Fruit fly (Drosophila melanogaster) whole organism, embryonic: ENCODE data around the gene CG15170.

Source experiments
- Bgb ChIP-seq: fragments of 200-800 bp; sonication (Bioruptor generic); IDR thresholded peaks from 2 replicates; pipeline ENCODE4 v1.3.6; 2022; ENCODE audit warnings: missing biosample characterization, missing genetic modification characterization; ENCODE audit not compliant: partially characterized antibody
- CG10209 ChIP-seq: fragments of 200-800 bp; sonication (Bioruptor generic); optimal IDR thresholded peaks from 3 replicates; lab custom pipeline; 2017; ENCODE audit warnings: missing biosample characterization, mild to moderate bottlenecking, missing genetic modification characterization, missing genetic modification reagents
- CG11696 ChIP-seq: fragments of 200-800 bp; sonication (Bioruptor generic); IDR thresholded peaks from 2 replicates; pipeline ENCODE4 v1.3.6; 2022; ENCODE audit warnings: missing biosample characterization, missing genetic modification characterization
- CG12942 ChIP-seq: fragments of 200-800 bp; sonication (Bioruptor generic); optimal IDR thresholded peaks from 3 replicates; lab custom pipeline; 2016; ENCODE audit warnings: missing biosample characterization, missing genetic modification characterization
- CG1792 ChIP-seq: fragments of 200-800 bp; sonication (Bioruptor generic); optimal IDR thresholded peaks from 2 replicates; lab custom pipeline; 2016; ENCODE audit warnings: missing biosample characterization, missing genetic modification characterization
- CG1832 ChIP-seq: fragments of 200-800 bp; sonication (Bioruptor generic); optimal IDR thresholded peaks from 2 replicates; lab custom pipeline; 2017; ENCODE audit warnings: missing biosample characterization, mild to moderate bottlenecking, missing genetic modification characterization, inconsistent platforms
- CG2202 ChIP-seq: fragments of 200-800 bp; sonication (Bioruptor generic); optimal IDR thresholded peaks from 2 replicates; lab custom pipeline; 2018; ENCODE audit warnings: missing biosample characterization, mild to moderate bottlenecking, missing genetic modification characterization
- CG34422 ChIP-seq: fragments of 200-800 bp; sonication (Bioruptor generic); IDR thresholded peaks from 3 replicates; pipeline ENCODE4 v1.3.6; 2022; ENCODE audit warnings: missing biosample characterization, missing genetic modification characterization
- CG3847 ChIP-seq: fragments of 200-800 bp; sonication (Bioruptor generic); IDR thresholded peaks from 2 replicates; pipeline ENCODE4 v1.3.6; 2022; ENCODE audit warnings: missing biosample characterization, missing genetic modification characterization
- CG4328 ChIP-seq: fragments of 200-800 bp; sonication (Bioruptor generic); optimal IDR thresholded peaks from 3 replicates; lab custom pipeline; 2017; ENCODE audit warnings: missing biosample characterization, missing genetic modification reagents, missing genetic modification characterization
- CG7839 ChIP-seq: fragments of 200-800 bp; sonication (Bioruptor generic); optimal IDR thresholded peaks from 3 replicates; lab custom pipeline; 2018; ENCODE audit warnings: missing biosample characterization, mild to moderate bottlenecking, missing genetic modification characterization, moderate library complexity
- Elba2 ChIP-seq: fragments of 200-800 bp; sonication (Bioruptor generic); optimal IDR thresholded peaks from 3 replicates; lab custom pipeline; 2016; ENCODE audit warnings: missing biosample characterization, missing genetic modification characterization
- Fer3 ChIP-seq: fragments of 200-800 bp; sonication (Bioruptor generic); optimal IDR thresholded peaks from 2 replicates; lab custom pipeline; 2018; ENCODE audit warnings: missing biosample characterization, mild to moderate bottlenecking, missing genetic modification characterization, moderate library complexity
- Gug ChIP-seq: fragments of 200-800 bp; sonication (Bioruptor generic); IDR thresholded peaks from 4 replicates; pipeline ENCODE4 v1.3.6; 2022; ENCODE audit warnings: missing biosample characterization, missing genetic modification characterization
- HLH3B ChIP-seq: fragments of 200-800 bp; sonication (Bioruptor generic); IDR thresholded peaks from 2 replicates; pipeline ENCODE4 v1.3.6; 2022; ENCODE audit warnings: missing biosample characterization, missing genetic modification characterization
- Hand ChIP-seq: fragments of 200-800 bp; sonication (Bioruptor generic); optimal IDR thresholded peaks from 2 replicates; lab custom pipeline; 2017; ENCODE audit warnings: mild to moderate bottlenecking, missing biosample characterization, missing genetic modification reagents, missing genetic modification characterization
- HmgZ ChIP-seq: fragments of 200-800 bp; sonication (Bioruptor generic); optimal IDR thresholded peaks from 2 replicates; lab custom pipeline; 2018; ENCODE audit warnings: missing biosample characterization, mild to moderate bottlenecking, missing genetic modification characterization
- Hr3 ChIP-seq: fragments of 200-800 bp; sonication (Bioruptor generic); optimal IDR thresholded peaks from 3 replicates; lab custom pipeline; 2016; ENCODE audit warnings: missing biosample characterization, missing genetic modification characterization
- NFAT ChIP-seq: fragments of 200-800 bp; sonication (Bioruptor generic); IDR thresholded peaks from 2 replicates; pipeline ENCODE4 v1.3.6; 2022; ENCODE audit warnings: missing biosample characterization, missing genetic modification characterization
- Oli ChIP-seq: fragments of 200-800 bp; sonication (Bioruptor generic); optimal IDR thresholded peaks from 2 replicates; lab custom pipeline; 2018; ENCODE audit warnings: missing biosample characterization, mild to moderate bottlenecking, missing genetic modification characterization, moderate library complexity
- Pdp1 ChIP-seq, 2 experiments: fragments of 200-800 bp; sonication (Bioruptor generic); optimal IDR thresholded peaks; 3 replicates each; lab custom pipeline; 2016; ENCODE audit warnings: missing biosample characterization in 2 of 2, missing genetic modification characterization in 2 of 2, mild to moderate bottlenecking in 1 of 2, moderate library complexity in 1 of 2
- Ravus ChIP-seq: fragments of 200-800 bp; sonication (Bioruptor generic); IDR thresholded peaks from 2 replicates; pipeline ENCODE4 v1.3.6; 2022; ENCODE audit warnings: missing biosample characterization, missing genetic modification characterization
- Stat92E ChIP-seq, 3 experiments: fragments of >200 bp in 2 of 3; fragments of 200-800 bp in 1 of 3; sonication (Bioruptor generic) in 1 of 3; optimal IDR thresholded peaks; 2 replicates each; lab custom pipeline; 2017 to 2019; ENCODE audit warnings: missing biosample characterization in 3 of 3, missing genetic modification characterization in 3 of 3, mild to moderate bottlenecking in 1 of 3, moderate library complexity in 1 of 3
- TFAM ChIP-seq: fragments of 200-800 bp; sonication (Bioruptor generic); optimal IDR thresholded peaks from 2 replicates; lab custom pipeline; 2017; ENCODE audit warnings: missing biosample characterization, missing genetic modification characterization, inconsistent platforms
- Xrp1 ChIP-seq: fragments of 200-800 bp; sonication (Bioruptor generic); IDR thresholded peaks from 2 replicates; pipeline ENCODE4 v1.3.6; 2022; ENCODE audit warnings: missing biosample characterization, missing genetic modification characterization
- al ChIP-seq: fragments of 200-800 bp; sonication (Bioruptor generic); IDR thresholded peaks from 2 replicates; pipeline ENCODE4 v1.3.6; 2022; ENCODE audit warnings: missing biosample characterization, missing genetic modification characterization
- bsh ChIP-seq, 2 experiments: fragments of 200-800 bp; sonication (Bioruptor generic); optimal IDR thresholded peaks; 2 replicates each; lab custom pipeline; 2017 to 2018; ENCODE audit warnings: mild to moderate bottlenecking in 2 of 2, missing biosample characterization in 2 of 2, missing genetic modification characterization in 2 of 2, moderate library complexity in 1 of 2
- crp ChIP-seq, 2 experiments: fragments of 200-800 bp; sonication (Bioruptor generic); optimal IDR thresholded peaks; 2 replicates in 1 of 2; 3 replicates in 1 of 2; lab custom pipeline; 2017; ENCODE audit warnings: missing biosample characterization in 2 of 2, missing genetic modification characterization in 2 of 2, mild to moderate bottlenecking in 1 of 2, moderate library complexity in 1 of 2
- dm ChIP-seq: fragments of 200-800 bp; sonication (Bioruptor generic); optimal IDR thresholded peaks from 3 replicates; lab custom pipeline; 2016; ENCODE audit warnings: missing biosample characterization, missing genetic modification characterization
- exex ChIP-seq: fragments of 200-800 bp; sonication (Bioruptor generic); optimal IDR thresholded peaks from 4 replicates; lab custom pipeline; 2018; ENCODE audit warnings: missing biosample characterization, mild to moderate bottlenecking, missing genetic modification characterization, moderate library complexity
- fd96Cb ChIP-seq: fragments of 200-800 bp; sonication (Bioruptor generic); optimal IDR thresholded peaks from 2 replicates; lab custom pipeline; 2018; ENCODE audit warnings: missing biosample characterization, mild to moderate bottlenecking, missing genetic modification characterization, moderate library complexity
- her ChIP-seq: fragments of 200-800 bp; sonication (Bioruptor generic); optimal IDR thresholded peaks from 2 replicates; lab custom pipeline; 2016; ENCODE audit warnings: missing biosample characterization, missing genetic modification characterization
- jigr1 ChIP-seq: fragments of 200-800 bp; sonication (Bioruptor generic); IDR thresholded peaks from 3 replicates; pipeline ENCODE4 v1.3.6; 2022; ENCODE audit warnings: missing biosample characterization, missing genetic modification characterization
- jing ChIP-seq: fragments of 200-800 bp; sonication (Bioruptor generic); optimal IDR thresholded peaks from 2 replicates; lab custom pipeline; 2018; ENCODE audit warnings: missing biosample characterization, mild to moderate bottlenecking, missing genetic modification characterization
- lola ChIP-seq, 3 experiments: fragments of >200 bp in 2 of 3; fragments of 200-800 bp in 1 of 3; sonication (Bioruptor generic) in 1 of 3; optimal IDR thresholded peaks; 2 replicates each; lab custom pipeline; 2017 to 2019; ENCODE audit warnings: missing biosample characterization in 3 of 3, missing genetic modification characterization in 3 of 3, mild to moderate bottlenecking in 1 of 3, moderate library complexity in 1 of 3
- maf-S ChIP-seq: fragments of 200-800 bp; sonication (Bioruptor generic); optimal IDR thresholded peaks from 2 replicates; lab custom pipeline; 2016; ENCODE audit warnings: missing biosample characterization, missing genetic modification characterization
- oc ChIP-seq: fragments of 200-800 bp; sonication (Bioruptor generic); optimal IDR thresholded peaks from 2 replicates; lab custom pipeline; 2018; ENCODE audit warnings: missing biosample characterization, mild to moderate bottlenecking, missing genetic modification characterization, moderate library complexity
- pb ChIP-seq: fragments of 200-800 bp; sonication (Bioruptor generic); optimal IDR thresholded peaks from 3 replicates; lab custom pipeline; 2016; ENCODE audit warnings: missing biosample characterization, missing genetic modification characterization
- seq ChIP-seq: fragments of 200-800 bp; sonication (Bioruptor generic); IDR thresholded peaks from 2 replicates; pipeline ENCODE4 v1.3.6; 2022; ENCODE audit warnings: missing biosample characterization, missing genetic modification characterization
- sisA ChIP-seq: fragments of 200-800 bp; sonication (Bioruptor generic); IDR thresholded peaks from 2 replicates; pipeline ENCODE4 v1.3.6; 2022; ENCODE audit warnings: missing biosample characterization, missing genetic modification characterization
- slbo ChIP-seq: fragments of 200-800 bp; sonication (Bioruptor generic); IDR thresholded peaks from 2 replicates; pipeline ENCODE4 v1.3.6; 2022; ENCODE audit warnings: missing biosample characterization, missing genetic modification characterization
- slou ChIP-seq: fragments of 200-800 bp; sonication (Bioruptor generic); optimal IDR thresholded peaks from 3 replicates; lab custom pipeline; 2016; ENCODE audit warnings: missing biosample characterization, missing genetic modification characterization
- sob ChIP-seq: fragments of 200-800 bp; sonication (Bioruptor generic); IDR thresholded peaks from 2 replicates; pipeline ENCODE4 v1.3.6; 2022; ENCODE audit warnings: missing biosample characterization, missing genetic modification characterization
- tgo ChIP-seq: fragments of 200-800 bp; sonication (Bioruptor generic); IDR thresholded peaks from 3 replicates; pipeline ENCODE4 v1.3.6; 2022; ENCODE audit warnings: missing biosample characterization, missing genetic modification characterization
- twi ChIP-seq: fragments of 200-800 bp; optimal IDR thresholded peaks from 2 replicates; lab custom pipeline; 2019; ENCODE audit warnings: missing biosample characterization, mild to moderate bottlenecking, missing genetic modification characterization, moderate library complexity
- unpg ChIP-seq: fragments of 200-800 bp; sonication (Bioruptor generic); optimal IDR thresholded peaks from 3 replicates; lab custom pipeline; 2018; ENCODE audit warnings: missing biosample characterization, mild to moderate bottlenecking, missing genetic modification characterization, moderate library complexity
- yki ChIP-seq: fragments of >200 bp; optimal IDR thresholded peaks from 3 replicates; lab custom pipeline; 2018
- zfh1 ChIP-seq: fragments of 200-800 bp; sonication (Bioruptor generic); IDR thresholded peaks from 3 replicates; pipeline ENCODE4 v1.3.6; 2022; ENCODE audit warnings: missing biosample characterization, missing genetic modification characterization

Gene CG15170

DNA sequence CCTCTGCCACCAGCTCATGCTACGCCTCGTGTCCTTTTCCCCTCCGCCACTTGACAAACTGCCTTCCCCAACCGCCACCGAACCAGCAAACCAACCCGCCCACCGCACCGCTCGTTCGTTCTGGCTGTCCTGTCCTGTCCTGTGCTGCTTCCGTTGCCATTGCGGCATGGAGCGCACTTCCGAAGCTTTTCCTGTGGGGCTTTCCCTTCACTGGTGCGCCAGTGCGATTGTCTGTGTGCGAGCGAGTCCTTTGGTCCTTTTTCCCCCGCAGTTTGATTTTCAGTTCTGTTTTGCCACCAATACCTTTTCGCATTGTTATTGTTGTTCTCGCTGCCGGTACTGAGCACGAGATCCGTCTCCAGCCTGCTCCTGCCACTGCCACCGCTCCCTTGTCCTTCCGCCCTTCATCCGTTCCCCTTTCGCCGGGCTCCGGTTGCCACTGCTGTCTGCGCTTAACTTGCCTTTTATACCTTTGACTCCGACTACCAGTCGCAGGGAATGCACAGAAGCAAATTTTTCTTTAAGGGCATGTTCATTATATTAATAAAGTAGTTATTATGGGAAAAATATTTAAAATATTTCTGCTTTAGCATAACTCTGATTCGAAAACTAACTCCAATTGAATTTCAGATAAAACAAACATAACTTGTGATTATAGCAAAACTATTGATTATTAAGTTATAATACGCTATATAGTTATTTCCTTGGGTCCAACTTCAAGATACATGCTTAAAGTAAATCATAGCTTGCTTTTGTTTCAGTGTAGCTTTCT is 34.1 kb upstream of the CG15170 start (continued):
- 0 out of 2 replicates have a peak, but pooled peaks have one; percentile 9 for TF ChIP-seq CG3847 (GFP tag; lab: Robert Waterston, UW)
- TF ChIP-seq yki (lab: Kevin White, UChicago), result no peak
- no peak for TF ChIP-seq CG1792 (GFP tag; lab: Kevin White, UChicago)
- no peak for TF ChIP-seq Elba2 (GFP tag; lab: Kevin White, UChicago)
- TF ChIP-seq dm (GFP tag; lab: Kevin White, UChicago), result no peak
- TF ChIP-seq her (GFP tag; lab: Kevin White, UChicago), result no peak
- TF ChIP-seq jigr1 (GFP tag; lab: Robert Waterston, UW), result no peak
- TF ChIP-seq pb (GFP tag; lab: Kevin White, UChicago), result no peak
- peak; percentile 70 for TF ChIP-seq CG10209 (GFP tag; lab: Kevin White, UChicago)
- no peak for TF ChIP-seq TFAM (GFP tag; lab: Kevin White, UChicago)
- TF ChIP-seq Stat92E (GFP tag; optimal IDR thresholded peaks at IDR 0.05; lab: Kevin White, UChicago), result no peak
- TF ChIP-seq CG11696 (GFP tag; lab: Robert Waterston, UW), result no peak
- TF ChIP-seq HLH3B (GFP tag; lab: Robert Waterston, UW), result 0 out of 2 replicates have a peak, but pooled peaks have one; percentile 46
- TF ChIP-seq crp (GFP tag; optimal IDR thresholded peaks at IDR 0.05; lab: Kevin White, UChicago), result peak in 1 of 2 experiments; percentile 15
- peak; percentile 55; the same call in 1 of the 2 replicates for TF ChIP-seq seq (GFP tag; lab: Robert Waterston, UW)
- peak; percentile 82 for TF ChIP-seq CG7839 (tag; lab: Kevin White, UChicago)
- peak; percentile 45 for TF ChIP-seq Hr3 (GFP tag; lab: Kevin White, UChicago)
- peak; percentile 77 for TF ChIP-seq Fer3 (tag; lab: Kevin White, UChicago)
- 0 out of 3 replicates have a peak, but pooled peaks have one; percentile 32 for TF ChIP-seq zfh1
- TF ChIP-seq CG12942 (GFP tag; lab: Kevin White, UChicago), result peak; percentile 35
- TF ChIP-seq Bgb (GFP tag; lab: Robert Waterston, UW), result no peak; the same call in 1 of the 2 replicates
- TF ChIP-seq sisA, result peak; percentile 62
- no peak for TF ChIP-seq NFAT (GFP tag; lab: Robert Waterston, UW)
- no peak for TF ChIP-seq maf-S (GFP tag; lab: Kevin White, UChicago)
- peak; percentile 28; the same call in 1 of the 2 replicates for TF ChIP-seq sob (GFP tag; lab: Robert Waterston, UW)
- peak; percentile 23; the same call in 1 of the 2 replicates for TF ChIP-seq Xrp1 (GFP tag; lab: Robert Waterston, UW)
- peak; percentile 31 for TF ChIP-seq oc (tag; lab: Kevin White, UChicago)
- peak; percentile 73 for TF ChIP-seq CG4328 (GFP tag; lab: Kevin White, UChicago)
- no peak for TF ChIP-seq CG1832 (GFP tag; lab: Kevin White, UChicago)
- TF ChIP-seq exex, result peak; percentile 15
- TF ChIP-seq jing (GFP tag; lab: Kevin White, UChicago), result peak; percentile 41
- TF ChIP-seq slou (GFP tag; lab: Kevin White, UChicago), result peak; percentile 56
- peak in 1 of 2 experiments; percentile 35 for TF ChIP-seq Pdp1 (GFP tag; optimal IDR thresholded peaks at IDR 0.05; lab: Kevin White, UChicago)
- TF ChIP-seq lola (GFP tag; optimal IDR thresholded peaks at IDR 0.05; lab: Kevin White, UChicago), result peak in 1 of 3 experiments; percentile 33
- TF ChIP-seq Hand (GFP tag; lab: Kevin White, UChicago), result peak; percentile 86
- peak; percentile 80 for TF ChIP-seq Oli (tag; lab: Kevin White, UChicago)
- peak; percentile 65 for TF ChIP-seq HmgZ (tag; lab: Kevin White, UChicago)
- no peak for TF ChIP-seq CG34422 (GFP tag; lab: Robert Waterston, UW)
- TF ChIP-seq twi, result peak; percentile 24
- peak; percentile 48; the same call in 2 of the 3 replicates for TF ChIP-seq tgo (GFP tag; lab: Robert Waterston, UW)
- TF ChIP-seq Ravus (GFP tag; lab: Robert Waterston, UW), result no peak
- peak; percentile 73 for TF ChIP-seq fd96Cb (tag; lab: Kevin White, UChicago)
- TF ChIP-seq CG2202 (tag; lab: Kevin White, UChicago), result no peak
- peak; percentile 66 for TF ChIP-seq unpg (GFP tag; lab: Kevin White, UChicago)
- peak in 1 of 2 experiments; percentile 64 for TF ChIP-seq bsh (GFP tag; optimal IDR thresholded peaks at IDR 0.05; lab: Kevin White, UChicago)
- TF ChIP-seq Gug (GFP tag; lab: Robert Waterston, UW), result 0 out of 4 replicates have a peak, but pooled peaks have one; percentile 25
- TF ChIP-seq al, result peak; percentile 23; the same call in 1 of the 2 replicates
- TF ChIP-seq slbo (GFP tag; lab: Robert Waterston, UW), result peak; percentile 67
